Worm (Caenorhabditis elegans) whole organism, midembryonic: ENCODE measurements around the gene ced-8.

Experiments
- T22C8.4 ChIP-seq: fragments of 200-800 bp; sonication (Bioruptor generic); IDR thresholded peaks from 2 replicates; pipeline ENCODE4 v1.3.6; 2022; ENCODE audit warnings: missing genetic modification characterization, missing compliant biosample characterization
- cog-1 ChIP-seq: sonication (generic microtip); optimal IDR thresholded peaks from 2 replicates; lab custom pipeline; 2016; ENCODE audit warnings: missing genetic modification characterization, missing compliant biosample characterization
- flt-1 ChIP-seq: fragments of 200-800 bp; sonication (Bioruptor generic); IDR thresholded peaks from 2 replicates; pipeline ENCODE4 v1.3.6; 2022; ENCODE audit warnings: missing genetic modification characterization, missing compliant biosample characterization
- ztf-23 ChIP-seq: fragments of 200-800 bp; sonication (Bioruptor generic); IDR thresholded peaks from 2 replicates; pipeline ENCODE4 v1.3.6; 2022; ENCODE audit warnings: missing genetic modification reagents, missing genetic modification characterization, missing compliant biosample characterization

ce11 chrX:8417727-8418126, 1.0 kb upstream of the ced-8 start:
- TF ChIP-seq ztf-23 (GFP tag; lab: Robert Waterston, UW) (no peak), flt-1 (GFP tag; lab: Robert Waterston, UW) (no peak), cog-1 (tag; lab: Kevin White, UChicago) (no peak), T22C8.4 (GFP tag; lab: Robert Waterston, UW) (no peak)
